Worm (Caenorhabditis elegans) whole organism, L3 larva: ENCODE data around the gene K07H8.9.

Experiments used
- ZK546.5 ChIP-seq: sonication (generic microtip); optimal IDR thresholded peaks from 2 replicates; lab custom pipeline; 2017; ENCODE audit warnings: missing biosample characterization, missing genetic modification characterization
- aly-2 ChIP-seq: fragments of 150-350 bp; optimal IDR thresholded peaks from 2 replicates; lab custom pipeline; 2014; ENCODE audit warnings: missing biosample characterization, missing genetic modification characterization
- ama-1 ChIP-seq: fragments of 150-350 bp; optimal IDR thresholded peaks from 2 replicates; lab custom pipeline; 2018
- elt-1 ChIP-seq: fragments of 150-350 bp; optimal IDR thresholded peaks from 2 replicates; lab custom pipeline; 2014; ENCODE audit warnings: missing biosample characterization, missing genetic modification characterization
- fos-1 ChIP-seq: fragments of 150-350 bp; optimal IDR thresholded peaks from 2 replicates; lab custom pipeline; 2014; ENCODE audit warnings: missing biosample characterization, missing genetic modification characterization
- hmg-11 ChIP-seq: sonication (generic microtip); optimal IDR thresholded peaks from 2 replicates; lab custom pipeline; 2016; ENCODE audit warnings: missing genetic modification characterization, missing compliant biosample characterization
- lin-39 ChIP-seq: fragments of 150-350 bp; optimal IDR thresholded peaks from 2 replicates; lab custom pipeline; 2018; ENCODE audit warnings: missing biosample characterization, missing genetic modification reagents, missing genetic modification characterization
- nfya-1 ChIP-seq: sonication (generic microtip); optimal IDR thresholded peaks from 2 replicates; lab custom pipeline; 2017; ENCODE audit warnings: missing genetic modification characterization, mild to moderate bottlenecking, missing compliant biosample characterization, antibody characterized with exemption, moderate library complexity; ENCODE audit not compliant: insufficient read depth
- nhr-25 ChIP-seq: sonication (generic microtip); optimal IDR thresholded peaks from 2 replicates; lab custom pipeline; 2017; ENCODE audit warnings: missing biosample characterization, missing genetic modification characterization
- pha-4 ChIP-seq: fragments of 150-350 bp; optimal IDR thresholded peaks from 2 replicates; lab custom pipeline; 2014; ENCODE audit warnings: missing biosample characterization, missing genetic modification reagents, missing genetic modification characterization
- unc-39 ChIP-seq: sonication (generic microtip); optimal IDR thresholded peaks from 4 replicates; lab custom pipeline; 2017; ENCODE audit warnings: missing biosample characterization, missing genetic modification characterization
- unc-62 ChIP-seq: fragments of 150-350 bp; sonication (generic microtip); optimal IDR thresholded peaks from 4 replicates; lab custom pipeline; 2014; ENCODE audit warnings: missing biosample characterization, missing genetic modification reagents, missing genetic modification characterization
- zag-1 ChIP-seq: fragments of 150-350 bp; optimal IDR thresholded peaks from 2 replicates; lab custom pipeline; 2014; ENCODE audit warnings: missing biosample characterization, missing genetic modification characterization
- ztf-4 ChIP-seq: fragments of 150-350 bp; optimal IDR thresholded peaks from 2 replicates; lab custom pipeline; 2014; ENCODE audit warnings: missing biosample characterization, missing genetic modification characterization

DNA sequence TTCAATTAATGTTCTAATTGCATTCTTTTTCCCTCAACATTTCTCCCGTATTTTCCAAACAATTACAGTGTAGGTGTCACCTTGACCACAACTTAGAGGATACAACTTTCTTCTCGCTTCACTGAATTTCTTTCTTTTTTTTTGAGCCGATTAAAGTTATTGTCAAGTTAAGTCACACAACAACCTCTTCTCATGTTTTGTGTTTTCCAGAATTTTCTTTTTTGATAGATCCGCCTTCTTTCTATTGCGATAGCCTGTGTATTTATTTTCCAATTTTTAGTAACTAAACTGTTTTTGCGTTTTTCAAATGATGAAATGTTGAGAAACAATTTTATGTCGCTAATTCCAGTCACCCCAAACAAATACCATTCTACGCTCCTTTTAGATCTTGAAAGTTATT lies 39.4 kb upstream of the K07H8.9 start, which contains the start of gene F35H10.3:
- TF ChIP-seq lin-39, result no peak
- TF ChIP-seq ztf-4 (tag; lab: Kevin White, UChicago), result no peak
- no peak for TF ChIP-seq pha-4
- TF ChIP-seq ZK546.5 (tag; lab: Kevin White, UChicago), result no peak
- TF ChIP-seq hmg-11 (tag; lab: Kevin White, UChicago), result no peak
- TF ChIP-seq fos-1 (tag; lab: Kevin White, UChicago), result no peak
- TF ChIP-seq zag-1, result no peak
- no peak for TF ChIP-seq unc-39 (tag; lab: Kevin White, UChicago)
- no peak for TF ChIP-seq nhr-25 (tag; lab: Kevin White, UChicago)
- TF ChIP-seq unc-62 (GFP tag; lab: Kevin White, UChicago), result no peak
- TF ChIP-seq aly-2 (tag; lab: Kevin White, UChicago), result no peak
- no peak for TF ChIP-seq elt-1 (tag; lab: Kevin White, UChicago)
- TF ChIP-seq ama-1 (lab: Kevin White, UChicago), result no peak
- no peak for TF ChIP-seq nfya-1 (tag; lab: Kevin White, UChicago)
